Worm (Caenorhabditis elegans) whole organism, L4/young adult: ENCODE results near the gene akt-2.

Experiments
- W03F9.2 ChIP-seq: fragments of 150-350 bp; optimal IDR thresholded peaks from 2 replicates; lab custom pipeline; 2014; ENCODE audit warnings: missing biosample characterization, missing genetic modification characterization
- dao-5 ChIP-seq: sonication (generic microtip); optimal IDR thresholded peaks from 2 replicates; lab custom pipeline; 2016; ENCODE audit warnings: missing genotype, missing genetic modification characterization, moderate library complexity, missing compliant biosample characterization
- him-1 ChIP-seq: sonication (generic microtip); optimal IDR thresholded peaks from 2 replicates; lab custom pipeline; 2016; ENCODE audit warnings: missing genotype, missing genetic modification reagents, missing genetic modification characterization, missing compliant biosample characterization

akt-2 gene

DNA sequence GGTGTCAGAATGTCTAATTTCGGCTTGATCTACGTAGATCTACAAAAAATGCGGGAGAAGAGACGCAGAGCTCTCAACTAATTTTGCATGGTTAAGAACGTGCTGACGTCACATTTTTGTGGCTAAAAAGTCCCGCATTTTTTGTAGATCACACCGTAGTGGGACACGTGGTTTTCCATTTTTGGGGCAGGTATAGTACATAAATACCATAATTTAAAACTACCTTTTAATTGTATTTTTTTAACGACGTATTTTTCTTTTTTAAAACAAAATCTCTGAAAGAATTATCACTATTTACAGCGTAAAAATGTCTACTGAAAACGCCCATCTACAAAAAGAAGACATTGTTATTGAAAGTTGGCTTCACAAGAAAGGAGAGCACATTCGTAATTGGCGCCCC lies at the start of gene akt-2:
akt-2 (plus strand) TSS at position 301 of the 400 bp plus-strand sequence.
- no peak for TF ChIP-seq W03F9.2 (tag; lab: Kevin White, UChicago)
- TF ChIP-seq him-1, result no peak
- no peak for TF ChIP-seq dao-5

ce11 chrX:14098618-14099118 lies 48.8 kb upstream of the akt-2 start, which contains the start of gene F16B12.4:
Gene F16B12.4 (minus strand): TSS chrX:14098668.
- TF ChIP-seq W03F9.2 (tag; lab: Kevin White, UChicago) (no peak), him-1 (no peak)

ce11 chrX:14101986-14102385 lies 45.5 kb upstream of the akt-2 start, which contains the start of gene F16B12.6:
Gene F16B12.6 (plus strand): TSS chrX:14102316.
- TF ChIP-seq W03F9.2 (tag; lab: Kevin White, UChicago) (no peak), him-1 (peak; percentile 32), dao-5 (no peak)

- TF ChIP-seq dao-5, result no peak
- no peak for TF ChIP-seq him-1
- no peak for TF ChIP-seq W03F9.2 (tag; lab: Kevin White, UChicago)
These were observed 45.0 kb upstream of the akt-2 start for ce11 chrX:14102474-14102873.

DNA sequence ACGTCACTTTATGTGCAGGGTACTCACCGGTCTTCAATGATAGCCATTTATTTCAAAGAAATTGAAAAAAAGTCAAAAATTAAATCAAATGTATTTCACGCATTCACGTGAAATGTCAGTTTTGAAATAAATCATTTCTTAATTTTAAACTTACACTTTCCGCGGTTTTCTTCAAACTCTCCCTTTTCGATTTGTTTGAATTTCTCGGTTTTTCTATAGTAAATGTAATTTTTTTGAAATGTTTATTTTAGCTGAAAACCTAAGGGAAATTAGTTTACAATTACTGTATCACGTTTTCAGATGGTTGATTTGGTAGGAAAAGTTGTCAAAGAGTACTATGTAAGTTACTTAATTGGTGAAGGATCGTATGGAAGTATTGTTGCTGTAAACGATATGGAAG lies 39.3 kb upstream of the akt-2 start, which contains the start of gene F16B12.7:
F16B12.7 (plus strand) TSS at position 301 of the 400 bp plus-strand sequence.
- TF ChIP-seq W03F9.2 (tag; lab: Kevin White, UChicago) (no peak), him-1 (no peak)

DNA sequence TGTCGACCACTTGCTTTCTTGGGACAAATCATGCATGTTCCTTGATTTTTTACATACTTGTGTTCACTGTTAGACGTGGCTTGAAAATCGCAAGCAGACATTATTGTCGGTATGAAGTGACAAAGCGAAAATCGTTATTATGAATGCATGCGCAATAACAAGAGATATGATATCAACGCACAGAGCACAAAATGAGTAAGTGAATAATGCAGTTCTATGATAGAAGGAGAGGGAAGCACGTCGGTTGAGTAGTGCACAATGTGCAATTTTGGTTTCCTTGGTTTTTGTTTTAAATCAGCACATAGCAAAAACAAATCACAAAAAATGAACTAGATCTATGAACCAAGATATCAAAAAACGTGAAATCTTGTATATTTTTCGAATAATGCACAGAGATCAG lies 34.2 kb upstream of the akt-2 start, which contains the start of gene nhr-281:
nhr-281 (minus strand) TSS at position 101 of the 400 bp plus-strand sequence.
- TF ChIP-seq him-1 (no peak), dao-5 (no peak), W03F9.2 (tag; lab: Kevin White, UChicago) (no peak)

DNA sequence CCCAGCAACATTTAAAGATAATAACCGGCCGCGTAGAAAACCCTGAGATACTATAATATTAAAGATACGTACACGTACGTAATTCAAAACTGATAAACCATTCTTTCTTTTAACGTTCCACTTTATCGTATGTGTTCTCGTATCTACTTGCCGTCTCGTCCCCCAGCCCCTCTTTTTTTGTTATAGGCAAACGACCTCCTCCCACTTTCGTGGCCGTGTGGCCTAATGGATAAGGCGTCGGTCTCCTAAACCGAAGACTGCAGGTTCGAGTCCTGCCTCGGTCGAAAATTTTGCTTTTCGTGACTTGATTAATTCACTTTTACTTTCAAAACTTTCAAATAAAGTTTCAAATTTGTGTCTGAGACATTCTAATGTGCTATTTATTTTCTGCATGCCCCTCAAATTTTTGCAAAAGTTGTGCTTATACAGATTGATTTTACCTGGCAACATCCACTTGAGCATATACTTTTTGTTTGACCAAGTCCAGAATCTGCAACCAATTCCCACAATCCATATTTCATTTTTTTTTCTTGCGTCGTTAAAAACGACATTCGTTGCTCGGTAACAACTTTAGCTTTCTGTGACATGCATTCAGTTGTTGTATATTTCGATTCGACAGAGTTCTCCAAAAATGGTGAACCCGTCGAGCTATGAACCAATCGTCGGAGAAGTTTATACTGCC lies 31.9 kb upstream of the akt-2 start, which contains the start of gene F28H6.7:
F28H6.7 (plus strand) TSS at position 632 of the 682 bp plus-strand sequence.
- no peak for TF ChIP-seq him-1
- TF ChIP-seq dao-5, result peak; percentile 17

DNA sequence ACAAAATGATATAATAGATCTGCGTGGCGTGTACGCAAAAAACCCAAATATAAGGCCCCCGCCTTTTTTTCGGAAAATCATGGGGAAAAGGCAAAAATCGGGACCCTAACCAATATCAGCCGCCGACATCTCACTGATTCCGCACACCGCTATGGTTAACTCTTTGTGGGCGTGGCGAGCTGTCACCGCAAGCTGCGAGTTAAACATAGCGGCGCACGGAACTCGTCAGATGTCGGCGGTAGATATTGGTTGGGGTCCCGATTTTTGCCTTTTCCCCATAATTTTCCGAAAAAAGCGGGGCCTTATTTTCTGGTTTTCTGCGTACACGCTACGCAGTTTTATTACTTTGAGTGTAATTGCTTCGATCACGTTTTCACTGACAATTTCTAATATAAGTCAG lies 28.7 kb upstream of the akt-2 start:
- TF ChIP-seq W03F9.2 (tag; lab: Kevin White, UChicago) (no peak), him-1 (no peak), dao-5 (no peak)

ce11 chrX:14125870-14126269 lies 21.6 kb upstream of the akt-2 start, which contains the start of gene F28H6.6:
Gene F28H6.6 (minus strand): TSS chrX:14125879.
- no peak for TF ChIP-seq W03F9.2 (tag; lab: Kevin White, UChicago)
- no peak for TF ChIP-seq dao-5
- TF ChIP-seq him-1, result no peak

DNA sequence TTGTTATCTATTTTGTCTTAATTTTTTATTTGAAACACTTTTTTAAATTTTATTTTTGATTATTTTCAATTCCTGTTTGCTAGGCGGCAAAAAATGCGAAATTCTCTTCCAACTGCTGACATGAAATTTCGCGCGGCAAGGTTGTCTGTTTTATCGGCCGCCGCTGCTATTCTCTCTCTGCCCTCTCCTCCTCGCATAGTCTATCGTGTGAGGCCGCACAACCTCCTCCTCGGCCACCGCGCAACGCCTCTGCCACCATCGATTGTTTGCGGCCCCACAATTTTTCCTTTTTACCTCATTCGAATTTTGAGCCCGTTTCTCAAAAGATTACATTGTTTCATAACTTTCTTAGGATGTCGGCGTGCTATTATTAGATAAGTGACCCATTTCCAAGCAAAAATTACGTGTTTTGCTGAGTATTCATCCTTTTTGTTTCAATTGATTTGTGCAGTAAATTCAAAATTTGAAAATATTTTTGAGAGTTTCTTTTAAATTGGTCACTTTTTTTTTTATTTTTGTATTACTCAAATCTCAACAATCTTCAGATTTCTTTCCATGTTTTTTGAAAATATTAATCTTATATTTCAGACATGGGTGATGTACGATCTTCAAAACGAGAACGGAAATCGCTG lies 20.1 kb upstream of the akt-2 start, which contains the start of gene F28H6.4:
F28H6.4 (plus strand) TSS at position 582 of the 632 bp plus-strand sequence.
- TF ChIP-seq him-1 (no peak), W03F9.2 (tag; lab: Kevin White, UChicago) (no peak), dao-5 (no peak)

DNA sequence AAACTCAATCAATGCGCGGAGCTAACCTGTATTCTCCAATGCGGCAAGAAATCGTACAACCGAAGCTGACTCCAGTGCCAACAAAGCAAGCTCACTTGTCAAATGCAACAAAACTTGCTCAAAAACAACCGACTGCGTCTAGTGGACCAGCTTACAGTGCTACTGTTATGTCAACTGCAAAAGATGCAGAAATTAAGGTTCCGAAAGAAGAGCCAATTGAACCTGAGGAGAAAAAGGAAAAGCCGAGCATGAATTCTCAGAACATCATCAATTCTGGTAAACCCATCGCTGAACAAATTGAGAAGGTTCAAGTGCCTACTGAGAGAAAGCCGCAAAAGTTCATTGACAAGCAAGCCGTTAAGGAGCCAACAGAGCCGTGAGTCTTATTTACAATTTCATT lies 16.0 kb upstream of the akt-2 start:
- TF ChIP-seq W03F9.2 (tag; lab: Kevin White, UChicago), result no peak
- TF ChIP-seq dao-5, result no peak
- TF ChIP-seq him-1, result no peak

DNA sequence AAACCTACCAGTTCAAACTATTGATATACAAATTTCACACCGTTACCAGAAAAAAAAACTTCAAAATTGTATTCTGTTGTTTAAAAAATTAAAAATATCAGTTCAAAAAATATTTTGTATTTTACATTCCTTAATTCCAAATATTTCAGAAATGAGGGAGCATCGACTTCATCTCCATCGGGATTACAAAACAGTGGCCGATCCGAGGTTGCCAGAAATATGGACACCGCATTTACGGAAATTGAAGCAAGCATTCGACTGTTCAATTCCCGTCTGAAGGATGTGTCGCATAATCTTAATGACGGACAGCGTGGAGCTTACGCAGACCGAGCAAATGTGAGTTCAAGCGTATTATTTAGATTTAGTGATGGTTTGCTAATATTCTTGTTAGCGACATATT lies 14.8 kb upstream of the akt-2 start:
- TF ChIP-seq dao-5, result no peak
- no peak for TF ChIP-seq W03F9.2 (tag; lab: Kevin White, UChicago)
- no peak for TF ChIP-seq him-1

DNA sequence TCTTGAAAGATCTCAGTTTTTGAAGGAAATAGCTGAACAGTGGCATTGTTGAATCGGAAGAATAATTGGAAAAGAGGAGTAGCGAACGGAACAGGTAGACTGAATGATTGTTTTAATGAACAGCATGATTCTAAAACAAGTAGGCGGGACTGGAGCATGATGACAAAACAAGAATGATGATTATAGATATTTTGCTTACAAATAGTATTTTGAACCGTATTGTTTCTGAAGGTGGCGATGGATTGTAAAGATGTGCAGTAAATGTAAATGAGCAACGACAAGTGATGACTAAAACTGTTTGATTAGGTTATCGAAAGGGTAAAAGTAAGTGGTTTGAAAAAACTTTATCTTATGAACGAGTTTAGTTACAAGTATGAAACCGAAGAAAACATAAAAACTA lies 13.3 kb upstream of the akt-2 start, which contains the start of gene F28H6.8:
F28H6.8 (minus strand) TSS at position 101 of the 400 bp plus-strand sequence.
- TF ChIP-seq dao-5, result no peak
- TF ChIP-seq W03F9.2 (tag; lab: Kevin White, UChicago), result no peak
- TF ChIP-seq him-1, result no peak

DNA sequence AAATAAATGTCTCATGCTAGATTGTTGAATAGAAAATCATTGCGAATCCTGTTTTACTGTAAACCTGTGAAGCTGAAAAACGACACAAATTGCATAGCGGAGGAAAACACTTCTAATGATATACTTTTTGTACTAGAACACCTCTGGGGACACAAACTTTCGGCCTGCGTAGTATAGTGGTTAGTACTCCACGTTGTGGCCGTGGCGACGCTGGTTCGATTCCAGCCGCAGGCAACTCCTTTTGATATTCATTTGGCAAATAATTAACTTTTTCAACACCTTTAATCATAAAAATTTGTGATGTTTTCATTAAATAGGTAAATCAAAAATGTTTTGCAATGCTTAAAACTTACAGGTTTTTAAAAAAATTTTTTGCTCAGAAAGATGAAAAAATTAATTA lies 12.6 kb upstream of the akt-2 start:
- TF ChIP-seq W03F9.2 (tag; lab: Kevin White, UChicago) (peak; percentile 23), dao-5 (no peak), him-1 (no peak)

- TF ChIP-seq W03F9.2 (tag; lab: Kevin White, UChicago), result no peak
- no peak for TF ChIP-seq him-1
- no peak for TF ChIP-seq dao-5
These were observed 7.5 kb upstream of the akt-2 start, which contains the start of gene nkat-1 for ce11 chrX:14140040-14140439. Gene nkat-1 (minus strand): TSS chrX:14140140.
